Worm (Caenorhabditis elegans): Measurements from ENCODE around the gene srz-6.

ce11 chrII:12480811-12481210 is 11.2 kb upstream of the srz-6 start, which contains the start of gene arrd-9:
- TF ChIP-seq dao-5 (tag; optimal IDR thresholded peaks at IDR 0.05) (no peak), him-1 (tag; optimal IDR thresholded peaks at IDR 0.05) (no peak), W03F9.2 (tag; optimal IDR thresholded peaks at IDR 0.05) (no peak)
